Fruit fly (Drosophila melanogaster) whole organism, embryonic: ENCODE data around the gene CG6675.
A peak's percentile ranks its signal among the peaks of the same experiment; 100 is the strongest.

ENCODE experiments used
- ATbp ChIP-seq: fragments of 200-800 bp; sonication (Bioruptor generic); optimal IDR thresholded peaks from 2 replicates; lab custom pipeline; 2017; ENCODE audit warnings: missing biosample characterization, mild to moderate bottlenecking, missing genetic modification characterization, missing genetic modification reagents
- Antp ChIP-seq: fragments of 200-800 bp; sonication (Bioruptor generic); optimal IDR thresholded peaks from 3 replicates; lab custom pipeline; 2016; ENCODE audit warnings: missing biosample characterization, missing genetic modification characterization
- CG14710 ChIP-seq: fragments of 200-800 bp; sonication (Bioruptor generic); optimal IDR thresholded peaks from 3 replicates; lab custom pipeline; 2019; ENCODE audit warnings: missing biosample characterization, mild to moderate bottlenecking, missing genetic modification characterization, moderate library complexity
- CG17385 ChIP-seq: fragments of 200-800 bp; sonication (Bioruptor generic); optimal IDR thresholded peaks from 3 replicates; lab custom pipeline; 2018; ENCODE audit warnings: missing biosample characterization, mild to moderate bottlenecking, missing genetic modification characterization
- CG17612 ChIP-seq: fragments of 200-800 bp; sonication (Bioruptor generic); IDR thresholded peaks from 2 replicates; pipeline ENCODE4 v1.3.6; 2022; ENCODE audit warnings: missing biosample characterization, missing genetic modification characterization
- CG17802 ChIP-seq: fragments of 200-800 bp; sonication (Bioruptor generic); optimal IDR thresholded peaks from 2 replicates; lab custom pipeline; 2018; ENCODE audit warnings: missing biosample characterization, mild to moderate bottlenecking, missing genetic modification characterization, moderate library complexity
- CG17912 ChIP-seq: fragments of 200-800 bp; sonication (Bioruptor generic); optimal IDR thresholded peaks from 2 replicates; lab custom pipeline; 2018; ENCODE audit warnings: missing biosample characterization, mild to moderate bottlenecking, missing genetic modification characterization
- CG18599 ChIP-seq: fragments of 200-800 bp; sonication (Bioruptor generic); optimal IDR thresholded peaks from 3 replicates; lab custom pipeline; 2017; ENCODE audit warnings: missing biosample characterization, missing genetic modification characterization, mild to moderate bottlenecking, moderate library complexity, missing genetic modification reagents
- CG30403 ChIP-seq: fragments of 200-800 bp; sonication (Bioruptor generic); optimal IDR thresholded peaks from 3 replicates; lab custom pipeline; 2016; ENCODE audit warnings: missing biosample characterization, missing genetic modification characterization
- CG33213 ChIP-seq: fragments of 200-800 bp; sonication (Bioruptor generic); optimal IDR thresholded peaks from 3 replicates; lab custom pipeline; 2016; ENCODE audit warnings: missing biosample characterization, missing genetic modification characterization
- CG4617 ChIP-seq: fragments of 200-800 bp; sonication (Bioruptor generic); optimal IDR thresholded peaks from 3 replicates; lab custom pipeline; 2016; ENCODE audit warnings: missing biosample characterization, missing genetic modification characterization, borderline replicate concordance
- CG6689 ChIP-seq: fragments of 200-800 bp; sonication (Bioruptor generic); IDR thresholded peaks from 2 replicates; pipeline ENCODE4 v1.3.6; 2022; ENCODE audit warnings: missing biosample characterization, missing genetic modification characterization
- CG7357 ChIP-seq: fragments of 200-800 bp; sonication (Bioruptor generic); IDR thresholded peaks from 3 replicates; pipeline ENCODE4 v1.3.6; 2022; ENCODE audit warnings: missing biosample characterization, missing genetic modification characterization
- CG7745 ChIP-seq: fragments of 200-800 bp; sonication (Bioruptor generic); optimal IDR thresholded peaks from 2 replicates; lab custom pipeline; 2018; ENCODE audit warnings: missing biosample characterization, mild to moderate bottlenecking, missing genetic modification characterization, moderate library complexity
- CG8089 ChIP-seq: fragments of 200-800 bp; sonication (Bioruptor generic); optimal IDR thresholded peaks from 3 replicates; lab custom pipeline; 2016; ENCODE audit warnings: missing biosample characterization, missing genetic modification characterization
- CG8281 ChIP-seq: fragments of 200-800 bp; sonication (Bioruptor generic); optimal IDR thresholded peaks from 2 replicates; lab custom pipeline; 2018; ENCODE audit warnings: missing biosample characterization, mild to moderate bottlenecking, missing genetic modification characterization, moderate library complexity
- CG8944 ChIP-seq: fragments of 200-800 bp; sonication (Bioruptor generic); optimal IDR thresholded peaks from 3 replicates; lab custom pipeline; 2016; ENCODE audit warnings: missing biosample characterization, missing genetic modification characterization
- CG9437 ChIP-seq: fragments of 200-800 bp; sonication (Bioruptor generic); optimal IDR thresholded peaks from 2 replicates; lab custom pipeline; 2018; ENCODE audit warnings: missing biosample characterization, mild to moderate bottlenecking, missing genetic modification characterization
- CG9797 ChIP-seq: fragments of 200-800 bp; sonication (Bioruptor generic); optimal IDR thresholded peaks from 3 replicates; lab custom pipeline; 2018; ENCODE audit warnings: missing biosample characterization, mild to moderate bottlenecking, missing genetic modification characterization
- D ChIP-seq, 2 experiments: fragments of 200-800 bp in 1 of 2; fragments of >200 bp in 1 of 2; sonication (Bioruptor generic) in 1 of 2; optimal IDR thresholded peaks; 2 replicates in 1 of 2; 3 replicates in 1 of 2; lab custom pipeline; 2017; ENCODE audit warnings: mild to moderate bottlenecking in 1 of 2, missing biosample characterization in 1 of 2, missing genetic modification characterization in 1 of 2, missing genetic modification reagents in 1 of 2
- Dfd ChIP-seq, 2 experiments: fragments of >200 bp; optimal IDR thresholded peaks; 2 replicates each; lab custom pipeline; 2017; ENCODE audit warnings: missing biosample characterization in 2 of 2, missing genetic modification characterization in 2 of 2
- Doc3 ChIP-seq: fragments of 200-800 bp; sonication (Bioruptor generic); IDR thresholded peaks from 3 replicates; pipeline ENCODE4 v1.3.6; 2022; ENCODE audit warnings: missing biosample characterization, missing genetic modification characterization; ENCODE audit not compliant: partially characterized antibody
- Ets65A ChIP-seq: fragments of 200-800 bp; sonication (Bioruptor generic); peaks from one replicate; lab custom pipeline; 2016; ENCODE audit warnings: missing biosample characterization, missing genetic modification characterization
- H2.0 ChIP-seq: fragments of 200-800 bp; sonication (Bioruptor generic); IDR thresholded peaks from 2 replicates; pipeline ENCODE4 v1.3.6; 2022; ENCODE audit warnings: missing biosample characterization, missing genetic modification characterization
- HmgZ ChIP-seq: fragments of 200-800 bp; sonication (Bioruptor generic); optimal IDR thresholded peaks from 2 replicates; lab custom pipeline; 2018; ENCODE audit warnings: missing biosample characterization, mild to moderate bottlenecking, missing genetic modification characterization
- Hmr ChIP-seq: fragments of 200-800 bp; sonication (Bioruptor generic); optimal IDR thresholded peaks from 3 replicates; lab custom pipeline; 2017; ENCODE audit warnings: mild to moderate bottlenecking, missing biosample characterization, missing genetic modification reagents, missing genetic modification characterization
- Lhr ChIP-seq: fragments of 200-800 bp; sonication (Bioruptor generic); optimal IDR thresholded peaks from 3 replicates; lab custom pipeline; 2017; ENCODE audit warnings: mild to moderate bottlenecking, missing biosample characterization, missing genetic modification reagents, missing genetic modification characterization
- Max ChIP-seq: fragments of 200-800 bp; sonication (Bioruptor generic); optimal IDR thresholded peaks from 2 replicates; lab custom pipeline; 2016; ENCODE audit warnings: missing biosample characterization, mild to moderate bottlenecking, missing genetic modification characterization
- Neu2 ChIP-seq: fragments of 200-800 bp; sonication (Bioruptor generic); optimal IDR thresholded peaks from 3 replicates; lab custom pipeline; 2016; ENCODE audit warnings: missing biosample characterization, missing genetic modification characterization, borderline replicate concordance
- Oli ChIP-seq: fragments of 200-800 bp; sonication (Bioruptor generic); optimal IDR thresholded peaks from 2 replicates; lab custom pipeline; 2018; ENCODE audit warnings: missing biosample characterization, mild to moderate bottlenecking, missing genetic modification characterization, moderate library complexity
- Sry-δ ChIP-seq: fragments of 200-800 bp; sonication (Bioruptor generic); optimal IDR thresholded peaks from 2 replicates; lab custom pipeline; 2016; ENCODE audit warnings: missing biosample characterization, missing genetic modification characterization
- Xbp1 ChIP-seq: fragments of 200-800 bp; sonication (Bioruptor generic); optimal IDR thresholded peaks from 3 replicates; lab custom pipeline; 2016; ENCODE audit warnings: missing biosample characterization, mild to moderate bottlenecking, missing genetic modification characterization
- YL-1 ChIP-seq: fragments of 200-800 bp; sonication (Bioruptor generic); optimal IDR thresholded peaks from 3 replicates; lab custom pipeline; 2017; ENCODE audit warnings: missing biosample characterization, mild to moderate bottlenecking, missing genetic modification characterization
- caup ChIP-seq: fragments of 200-800 bp; sonication (Bioruptor generic); optimal IDR thresholded peaks from 3 replicates; lab custom pipeline; 2017; ENCODE audit warnings: missing biosample characterization, mild to moderate bottlenecking, missing genetic modification characterization, moderate library complexity; ENCODE audit not compliant: severe bottlenecking
- croc ChIP-seq: fragments of 200-800 bp; sonication (Bioruptor generic); conservative IDR thresholded peaks from 3 replicates; pipeline ENCODE4 v1.3.6; 2022; ENCODE audit warnings: missing biosample characterization, missing genetic modification characterization
- cwo ChIP-seq: fragments of 200-800 bp; sonication (Bioruptor generic); optimal IDR thresholded peaks from 3 replicates; lab custom pipeline; 2017; ENCODE audit warnings: missing biosample characterization, missing genetic modification characterization, mild to moderate bottlenecking, moderate library complexity, missing genetic modification reagents
- dan ChIP-seq: fragments of 200-800 bp; sonication (Bioruptor generic); IDR thresholded peaks from 2 replicates; pipeline ENCODE4 v1.3.6; 2022; ENCODE audit warnings: missing biosample characterization, missing genetic modification characterization
- gem ChIP-seq: fragments of 200-800 bp; sonication (Bioruptor generic); optimal IDR thresholded peaks from 2 replicates; lab custom pipeline; 2019; ENCODE audit warnings: missing biosample characterization, mild to moderate bottlenecking, missing genetic modification characterization, moderate library complexity
- grau ChIP-seq: fragments of 200-800 bp; optimal IDR thresholded peaks from 3 replicates; lab custom pipeline; 2019; ENCODE audit warnings: missing biosample characterization, mild to moderate bottlenecking, missing genetic modification characterization, moderate library complexity
- jing ChIP-seq: fragments of 200-800 bp; sonication (Bioruptor generic); optimal IDR thresholded peaks from 2 replicates; lab custom pipeline; 2018; ENCODE audit warnings: missing biosample characterization, mild to moderate bottlenecking, missing genetic modification characterization
- knrl ChIP-seq: fragments of 200-800 bp; sonication (Bioruptor generic); IDR thresholded peaks from 3 replicates; pipeline ENCODE4 v1.3.6; 2022; ENCODE audit warnings: missing biosample characterization, missing genetic modification characterization; ENCODE audit not compliant: partially characterized antibody
- nau ChIP-seq: fragments of 200-800 bp; sonication (Bioruptor generic); optimal IDR thresholded peaks from 3 replicates; lab custom pipeline; 2017; ENCODE audit warnings: missing biosample characterization, mild to moderate bottlenecking, missing genetic modification characterization, missing genetic modification reagents
- nerfin-2 ChIP-seq: fragments of 200-800 bp; sonication (Bioruptor generic); IDR thresholded peaks from 2 replicates; pipeline ENCODE4 v1.3.6; 2022; ENCODE audit warnings: missing biosample characterization, missing genetic modification characterization; ENCODE audit not compliant: partially characterized antibody
- otp ChIP-seq: fragments of 200-800 bp; sonication (Bioruptor generic); IDR thresholded peaks from 3 replicates; pipeline ENCODE4, ENCODE4 v1.3.6; 2022; ENCODE audit warnings: missing biosample characterization, missing genetic modification characterization
- phol ChIP-seq: fragments of 200-800 bp; sonication (Bioruptor generic); optimal IDR thresholded peaks from 3 replicates; lab custom pipeline; 2018; ENCODE audit warnings: missing biosample characterization, mild to moderate bottlenecking, missing genetic modification characterization, moderate library complexity
- sens ChIP-seq: fragments of 200-800 bp; sonication (Bioruptor generic); peaks from one replicate; lab custom pipeline; 2016; ENCODE audit warnings: missing biosample characterization, missing genetic modification characterization
- sqz ChIP-seq: fragments of 200-800 bp; sonication (Bioruptor generic); optimal IDR thresholded peaks from 3 replicates; lab custom pipeline; 2018; ENCODE audit warnings: missing biosample characterization, mild to moderate bottlenecking, missing genetic modification characterization
- zfh2 ChIP-seq: fragments of 200-800 bp; sonication (Bioruptor generic); optimal IDR thresholded peaks from 2 replicates; lab custom pipeline; 2016; ENCODE audit warnings: missing biosample characterization, missing genetic modification characterization

The CG6675 gene

DNA sequence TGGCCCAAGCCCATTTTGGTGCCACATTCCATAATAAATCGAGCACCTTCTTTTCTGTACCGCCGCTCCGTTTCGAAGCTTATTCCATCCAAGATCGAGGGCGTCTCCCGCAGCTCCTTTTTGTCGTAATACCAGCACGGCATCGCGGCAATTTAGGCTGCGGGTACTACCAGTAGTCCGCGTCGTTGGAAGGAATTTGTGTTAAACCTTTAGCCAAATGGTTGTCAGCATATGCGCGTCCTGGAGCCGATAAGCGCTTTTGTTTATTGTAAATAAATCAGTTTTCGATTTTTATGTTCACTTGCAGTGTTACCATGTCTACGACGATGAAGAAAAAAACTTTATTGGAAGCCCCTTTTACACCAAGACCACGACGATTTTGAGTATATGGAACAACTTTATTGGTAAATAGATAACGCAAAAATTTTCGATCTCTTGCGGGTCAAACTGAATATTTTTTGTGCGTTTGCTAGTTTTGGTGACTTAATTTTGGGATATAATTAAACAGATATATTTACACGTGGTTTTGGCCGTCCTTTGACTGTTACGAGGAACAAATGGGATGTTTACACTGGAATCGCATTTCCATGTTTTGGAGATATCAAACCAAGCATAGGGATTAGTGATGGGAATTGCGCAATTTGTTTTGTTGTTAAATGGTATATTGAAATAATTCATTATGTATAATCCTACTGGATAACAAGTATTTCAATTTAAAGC, 21.0 kb downstream of the CG6675 start, which contains the start of gene CycK (continued):
- TF ChIP-seq phol (tag; lab: Kevin White, UChicago) (peak; percentile 46), Doc3 (GFP tag; lab: Robert Waterston, UW) (no peak), CG6689 (GFP tag; lab: Robert Waterston, UW) (0 out of 2 replicates have a peak, but pooled peaks have one; percentile 6), caup (GFP tag; lab: Kevin White, UChicago) (no peak), Sry-δ (GFP tag; lab: Kevin White, UChicago) (peak; percentile 67), H2.0 (GFP tag; lab: Robert Waterston, UW) (no peak), nerfin-2 (no peak), CG8089 (GFP tag; lab: Kevin White, UChicago) (peak; percentile 3), ATbp (GFP tag; lab: Kevin White, UChicago) (no peak), CG33213 (GFP tag; lab: Kevin White, UChicago) (peak; percentile 13), gem (peak; percentile 43), CG17385 (GFP tag; lab: Kevin White, UChicago) (no peak), CG17912 (GFP tag; lab: Kevin White, UChicago) (no peak), Neu2 (GFP tag; lab: Kevin White, UChicago) (peak; percentile 68), Hmr (GFP tag; lab: Kevin White, UChicago) (no peak), otp (GFP tag; lab: Robert Waterston, UW) (no peak), zfh2 (GFP tag; lab: Kevin White, UChicago) (no peak), CG30403 (GFP tag; lab: Kevin White, UChicago) (no peak), jing (GFP tag; lab: Kevin White, UChicago) (no peak), knrl (GFP tag; lab: Robert Waterston, UW) (no peak), D (optimal IDR thresholded peaks at IDR 0.05; lab: Kevin White, UChicago) (no peak), D (GFP tag; optimal IDR thresholded peaks at IDR 0.05; lab: Kevin White, UChicago) (no peak), Oli (tag; lab: Kevin White, UChicago) (peak; percentile 20), CG9437 (GFP tag; lab: Kevin White, UChicago) (no peak), CG14710 (tag; lab: Kevin White, UChicago) (peak; percentile 46), CG17802 (peak; percentile 98), Dfd (GFP tag; optimal IDR thresholded peaks at IDR 0.05; lab: Kevin White, UChicago) (peak in 1 of 2 experiments; percentile 29), CG8281 (tag; lab: Kevin White, UChicago) (no peak), sens (GFP tag; lab: Kevin White, UChicago) (peak; percentile 86), Max (peak; percentile 67), Ets65A (GFP tag; lab: Kevin White, UChicago) (peak; percentile 92), cwo (GFP tag; lab: Kevin White, UChicago) (no peak), sqz (GFP tag; lab: Kevin White, UChicago) (peak; percentile 27), croc (GFP tag; lab: Robert Waterston, UW) (no peak), CG17612 (GFP tag; lab: Robert Waterston, UW) (no peak), Xbp1 (GFP tag; lab: Kevin White, UChicago) (peak; percentile 3), CG7745 (tag; lab: Kevin White, UChicago) (no peak), Lhr (GFP tag; lab: Kevin White, UChicago) (peak; percentile 26), CG4617 (peak; percentile 66), CG7357 (GFP tag; lab: Robert Waterston, UW) (peak; percentile 95), YL-1 (GFP tag; lab: Kevin White, UChicago) (peak; percentile 1), dan (GFP tag; lab: Robert Waterston, UW) (no peak), nau (GFP tag; lab: Kevin White, UChicago) (no peak), CG9797 (GFP tag; lab: Kevin White, UChicago) (peak; percentile 26), CG18599 (GFP tag; lab: Kevin White, UChicago) (no peak), Antp (GFP tag; lab: Kevin White, UChicago) (peak; percentile 18), HmgZ (tag; lab: Kevin White, UChicago) (peak; percentile 42), CG8944 (GFP tag; lab: Kevin White, UChicago) (no peak), grau (peak; percentile 11)
